Worm (Caenorhabditis elegans): ENCODE results near the gene hse-5.

Gene hse-5

DNA sequence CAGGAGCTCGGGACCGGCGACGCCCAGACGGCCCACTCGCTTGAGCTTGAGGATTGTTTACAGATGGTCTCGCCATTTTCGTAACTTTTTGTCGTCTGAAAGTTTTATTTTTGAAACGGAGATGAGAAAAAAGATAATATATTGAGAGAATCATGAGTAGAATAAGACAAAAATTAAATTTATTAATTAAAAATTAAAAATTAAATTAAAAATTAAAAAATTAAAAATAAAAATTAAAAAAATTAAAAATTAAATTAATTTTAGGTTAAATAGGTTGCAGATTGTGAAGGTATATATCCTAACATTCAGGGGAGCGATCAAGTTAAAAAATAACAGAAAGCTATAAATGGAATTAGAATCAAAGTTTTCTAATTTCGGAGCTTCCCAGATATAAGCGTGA, 34.6 kb downstream of the hse-5 start, which contains the start of gene B0284.3 (continued):
- TF ChIP-seq lin-13 (GFP tag; optimal IDR thresholded peaks at IDR 0.05): no peak

DNA sequence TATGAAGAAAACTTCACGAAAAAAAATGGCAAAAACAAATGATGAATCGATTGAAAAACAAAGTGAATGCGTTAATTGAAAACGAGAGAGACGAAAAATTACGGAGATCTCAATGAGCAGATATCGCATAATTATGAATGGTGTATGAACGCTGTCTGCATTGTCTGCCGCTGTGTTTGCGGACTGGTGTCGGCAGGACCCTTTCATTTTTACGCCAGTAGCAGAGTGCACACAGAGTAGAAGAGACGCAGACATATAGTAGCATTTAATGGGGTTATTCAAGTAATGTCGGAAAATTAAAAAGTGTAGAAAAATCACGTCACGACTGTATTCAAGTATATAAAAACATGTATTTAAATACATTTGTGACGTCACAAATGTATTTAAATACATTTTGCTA, 35.7 kb downstream of the hse-5 start:
- TF ChIP-seq lsy-2 (tag; optimal IDR thresholded peaks at IDR 0.05) (peak in 1 of 2 experiments; percentile 54), ceh-63 (GFP tag; optimal IDR thresholded peaks at IDR 0.05) (no peak), nhr-11 (tag; optimal IDR thresholded peaks at IDR 0.05) (no peak), efl-1 (optimal IDR thresholded peaks at IDR 0.05) (peak; percentile 51 to 53), efl-1 (GFP tag; optimal IDR thresholded peaks at IDR 0.05 in 1 of 2) (peak; percentile 52 to 90), nhr-19 (GFP tag; conservative IDR thresholded peaks at IDR 0.05) (peak; percentile 9; the same call in 1 of the 2 replicates), ets-5 (GFP tag; IDR thresholded peaks at IDR 0.05) (no peak), blmp-1 (tag; optimal IDR thresholded peaks at IDR 0.05) (no peak), ceh-82 (tag; optimal IDR thresholded peaks at IDR 0.05) (peak in 1 of 3 experiments; percentile 43), rnt-1 (tag; optimal IDR thresholded peaks at IDR 0.05) (peak; percentile 42), egl-27 (tag; optimal IDR thresholded peaks at IDR 0.05) (no peak), unc-86 (tag; optimal IDR thresholded peaks at IDR 0.05) (no peak), vab-15 (tag; optimal IDR thresholded peaks at IDR 0.05) (no peak), dpl-1 (GFP tag; optimal IDR thresholded peaks at IDR 0.05) (peak in 1 of 3 experiments; percentile 43), nhr-76 (tag; optimal IDR thresholded peaks at IDR 0.05) (no peak), mep-1 (tag; optimal IDR thresholded peaks at IDR 0.05) (peak; percentile 42), F16B12.6 (tag; optimal IDR thresholded peaks at IDR 0.05) (peak; percentile 78), lin-35 (GFP tag; optimal IDR thresholded peaks at IDR 0.05) (peak in 1 of 2 experiments; percentile 48), sox-4 (tag; optimal IDR thresholded peaks at IDR 0.05) (no peak), swsn-7 (tag; optimal IDR thresholded peaks at IDR 0.05) (peak; percentile 13), nhr-28 (tag; optimal IDR thresholded peaks at IDR 0.05) (no peak), lin-14 (GFP tag; optimal IDR thresholded peaks at IDR 0.05) (no peak)

DNA sequence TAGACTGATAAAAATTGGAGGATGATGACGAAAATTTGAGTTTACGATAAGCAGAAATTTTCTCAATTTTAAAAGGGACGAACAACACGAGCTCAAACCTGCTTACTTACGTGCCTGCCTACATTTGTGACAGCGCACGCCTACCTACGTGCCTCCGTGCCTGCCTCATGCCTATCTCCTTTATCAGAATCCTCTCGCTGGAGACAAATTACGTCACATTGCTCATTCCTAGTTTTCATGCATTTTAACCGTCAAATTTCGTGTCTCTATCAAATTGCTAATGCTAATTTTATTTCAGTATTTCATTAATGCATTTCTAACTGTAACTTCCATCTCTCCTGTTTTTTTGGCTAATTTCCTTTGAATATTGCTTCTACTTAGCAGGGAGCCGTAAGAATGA, 36.2 kb downstream of the hse-5 start, which contains the start of gene pals-27:
Gene pals-27 (plus strand): TSS at position 301 of the 400 bp plus-strand sequence.
- no peak for TF ChIP-seq ces-1 (GFP tag; optimal IDR thresholded peaks at IDR 0.05)
- TF ChIP-seq ztf-4 (tag; optimal IDR thresholded peaks at IDR 0.05): no peak
- TF ChIP-seq nhr-28 (tag; optimal IDR thresholded peaks at IDR 0.05): no peak
- no peak for TF ChIP-seq nhr-71 (tag; optimal IDR thresholded peaks at IDR 0.05)
- no peak for TF ChIP-seq pax-3 (tag; optimal IDR thresholded peaks at IDR 0.05)
- no peak for TF ChIP-seq pqm-1 (tag; optimal IDR thresholded peaks at IDR 0.05)
- TF ChIP-seq irx-1 (tag; optimal IDR thresholded peaks at IDR 0.05): no peak
- no peak for TF ChIP-seq lin-14 (GFP tag; optimal IDR thresholded peaks at IDR 0.05)
- TF ChIP-seq efl-3 (GFP tag; optimal IDR thresholded peaks at IDR 0.05): no peak
- no peak for TF ChIP-seq tlp-1 (tag; optimal IDR thresholded peaks at IDR 0.05)
- no peak for TF ChIP-seq fos-1 (tag; optimal IDR thresholded peaks at IDR 0.05)
- no peak for TF ChIP-seq mep-1 (tag; optimal IDR thresholded peaks at IDR 0.05)
- no peak for TF ChIP-seq nhr-90 (tag; optimal IDR thresholded peaks at IDR 0.05; ENCODE audit: poor library complexity)
- no peak for TF ChIP-seq ztf-11 (tag; optimal IDR thresholded peaks at IDR 0.05)
- no peak for TF ChIP-seq nhr-84 (tag; optimal IDR thresholded peaks at IDR 0.05)

DNA sequence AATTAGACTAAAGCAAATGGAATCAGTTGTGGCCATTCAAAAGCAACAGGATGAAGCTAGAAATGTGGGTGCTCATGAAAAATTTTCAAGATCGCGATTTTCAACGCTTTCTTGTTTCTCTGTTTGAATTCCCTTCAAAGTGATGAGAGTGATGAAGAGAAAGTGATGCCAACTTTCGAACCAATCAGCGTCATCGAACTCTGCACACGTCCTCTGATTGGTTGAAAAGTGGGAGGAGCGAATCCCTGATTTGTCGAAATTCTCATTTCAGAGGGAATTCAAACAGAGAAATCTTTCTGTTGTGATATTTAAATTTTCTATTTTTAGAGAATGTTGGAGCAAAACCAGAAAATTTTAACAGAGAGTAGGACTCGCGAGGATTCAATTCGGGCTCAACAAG, 37.0 kb downstream of the hse-5 start:
- TF ChIP-seq efl-1 (optimal IDR thresholded peaks at IDR 0.05) (no peak), efl-1 (GFP tag; optimal IDR thresholded peaks at IDR 0.05 in 1 of 2) (peak in 1 of 2 experiments; percentile 36), xbp-1 (tag; optimal IDR thresholded peaks at IDR 0.05) (no peak)

DNA sequence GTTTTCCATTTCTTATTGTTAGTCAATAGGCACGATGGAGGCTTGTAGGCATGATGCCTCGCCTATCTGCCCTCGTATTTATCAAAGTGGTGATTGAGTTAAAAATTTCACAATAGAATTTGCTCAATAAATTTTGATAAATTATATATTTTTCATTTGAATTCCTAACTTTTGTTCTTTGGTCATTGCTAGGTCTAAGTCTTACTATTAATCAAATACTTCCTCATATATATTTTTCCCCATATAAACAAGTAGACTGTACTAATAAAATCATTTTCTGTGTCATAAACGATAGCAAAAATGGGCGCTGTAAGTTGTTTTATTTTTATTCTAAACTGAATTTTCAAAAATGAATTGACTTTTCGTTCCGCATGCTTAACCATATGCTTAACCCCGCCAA, 39.4 kb downstream of the hse-5 start, which contains the start of gene pals-28:
Gene pals-28 (plus strand): TSS at position 301 of the 400 bp plus-strand sequence.
- TF ChIP-seq nhr-20 (tag; optimal IDR thresholded peaks at IDR 0.05) (no peak), sup-37 (GFP tag; optimal IDR thresholded peaks at IDR 0.05) (no peak), mef-2 (tag; optimal IDR thresholded peaks at IDR 0.05) (no peak), irx-1 (tag; optimal IDR thresholded peaks at IDR 0.05) (no peak), hpl-2 (GFP tag; optimal IDR thresholded peaks at IDR 0.05) (no peak), C34B4.2 (tag; optimal IDR thresholded peaks at IDR 0.05) (no peak), F16B12.6 (tag; optimal IDR thresholded peaks at IDR 0.05) (no peak), sptf-1 (tag; optimal IDR thresholded peaks at IDR 0.05) (no peak), ets-5 (GFP tag; IDR thresholded peaks at IDR 0.05) (no peak)
